Fruit fly (Drosophila melanogaster) whole organism, adult: ENCODE results near the gene CG13675.

Experiments
- cnc ChIP-seq, 2 experiments: fragments of >200 bp; optimal IDR thresholded peaks; 2 replicates each; lab custom pipeline; 2017
- kay ChIP-seq: fragments of 200-800 bp; sonication (Bioruptor generic); peaks from one replicate; lab custom pipeline; 2016; ENCODE audit warnings: missing biosample characterization, missing genetic modification characterization, borderline replicate concordance

- TF ChIP-seq cnc (optimal IDR thresholded peaks at IDR 0.05; lab: Kevin White, UChicago) (no peak), kay (GFP tag; lab: Kevin White, UChicago) (no peak)
These were observed 9.1 kb downstream of the CG13675 start for dm6 chr3L:8156199-8156598.
